Fruit fly (Drosophila melanogaster) whole organism, wandering third instar larva: ENCODE data around the gene CG11563.

Source experiments
- Abd-B ChIP-seq: fragments of >200 bp; optimal IDR thresholded peaks from 2 replicates; lab custom pipeline; 2017; ENCODE audit warnings: missing biosample characterization, missing genetic modification characterization
- CG9705 ChIP-seq: fragments of 200-800 bp; sonication (Bioruptor generic); optimal IDR thresholded peaks from 2 replicates; lab custom pipeline; 2018; ENCODE audit warnings: missing biosample characterization, mild to moderate bottlenecking, missing genetic modification characterization
- CrebA ChIP-seq: fragments of 200-800 bp; sonication (Bioruptor generic); optimal IDR thresholded peaks from 2 replicates; lab custom pipeline; 2016; ENCODE audit warnings: missing biosample characterization, mild to moderate bottlenecking, missing genetic modification characterization, borderline replicate concordance
- Dfd ChIP-seq: fragments of >200 bp; optimal IDR thresholded peaks from 2 replicates; lab custom pipeline; 2017; ENCODE audit warnings: missing biosample characterization, missing genetic modification characterization
- Dif ChIP-seq: fragments of 200-275, 200-300 bp; sonication (Bioruptor generic); optimal IDR thresholded peaks from 2 replicates; lab custom pipeline; 2018; ENCODE audit warnings: missing biosample characterization, missing genetic modification characterization; ENCODE audit not compliant: partially characterized antibody
- GATAd ChIP-seq: sonication (Bioruptor generic); optimal IDR thresholded peaks from 2 replicates; lab custom pipeline; 2016; ENCODE audit warnings: missing biosample characterization, missing genetic modification characterization
- HLH106 ChIP-seq: fragments of 200-800 bp; optimal IDR thresholded peaks from 3 replicates; lab custom pipeline; 2019; ENCODE audit warnings: missing biosample characterization, mild to moderate bottlenecking, missing genetic modification characterization, moderate library complexity
- Hnf4 ChIP-seq: fragments of 200-800 bp; sonication (Bioruptor generic); optimal IDR thresholded peaks from 2 replicates; lab custom pipeline; 2016; ENCODE audit warnings: missing biosample characterization, mild to moderate bottlenecking, missing genetic modification characterization
- Hr78 ChIP-seq: fragments of >200 bp; optimal IDR thresholded peaks from 2 replicates; lab custom pipeline; 2017; ENCODE audit warnings: missing biosample characterization, missing genetic modification characterization
- Hr83 ChIP-seq: fragments of 200-300 bp; sonication (Bioruptor generic); optimal IDR thresholded peaks from 2 replicates; lab custom pipeline; 2016; ENCODE audit warnings: missing biosample characterization, mild to moderate bottlenecking, missing genetic modification characterization, moderate library complexity; ENCODE audit not compliant: poor library complexity, severe bottlenecking
- Mio ChIP-seq: sonication (Bioruptor generic); optimal IDR thresholded peaks from 2 replicates; lab custom pipeline; 2016; ENCODE audit warnings: missing biosample characterization, missing genetic modification characterization
- N ChIP-seq: fragments of >200 bp; optimal IDR thresholded peaks from 2 replicates; lab custom pipeline; 2018; ENCODE audit warnings: missing biosample characterization, missing external identifiers, missing genetic modification characterization
- OdsH ChIP-seq: fragments of 200-800 bp; sonication (Bioruptor generic); optimal IDR thresholded peaks from 2 replicates; lab custom pipeline; 2016; ENCODE audit warnings: missing biosample characterization, mild to moderate bottlenecking, missing genetic modification characterization
- Rel ChIP-seq, 2 experiments: fragments of 200-800 bp; sonication (Bioruptor generic) in 1 of 2; optimal IDR thresholded peaks; 2 replicates in 1 of 2; 3 replicates in 1 of 2; lab custom pipeline; 2016 to 2019; ENCODE audit warnings: mild to moderate bottlenecking in 2 of 2, missing biosample characterization in 2 of 2, missing genetic modification characterization in 2 of 2, moderate library complexity in 1 of 2
- Sp1 ChIP-seq: fragments of 200-800 bp; sonication (Bioruptor generic); optimal IDR thresholded peaks from 3 replicates; lab custom pipeline; 2019; ENCODE audit warnings: missing biosample characterization, mild to moderate bottlenecking, missing genetic modification characterization, moderate library complexity
- br ChIP-seq: fragments of 200-800 bp; sonication (Bioruptor generic); optimal IDR thresholded peaks from 2 replicates; lab custom pipeline; 2016; ENCODE audit warnings: missing biosample characterization, missing genetic modification characterization
- brk ChIP-seq: fragments of 200-800 bp; sonication (Bioruptor generic); optimal IDR thresholded peaks from 2 replicates; lab custom pipeline; 2016; ENCODE audit warnings: missing biosample characterization, mild to moderate bottlenecking, missing genetic modification characterization
- dl ChIP-seq, 2 experiments: fragments of 175-275, 200-275 bp in 1 of 2; fragments of 200-275 bp in 1 of 2; sonication (Bioruptor generic); optimal IDR thresholded peaks; lab custom pipeline; 2018; ENCODE audit warnings: mild to moderate bottlenecking in 2 of 2, missing biosample characterization in 2 of 2, missing genetic modification characterization in 2 of 2, moderate library complexity in 2 of 2; ENCODE audit not compliant: partially characterized antibody in 2 of 2, insufficient read depth in 1 of 2
- dmrt93B ChIP-seq: fragments of 200-800 bp; sonication (Bioruptor generic); optimal IDR thresholded peaks from 2 replicates; lab custom pipeline; 2018; ENCODE audit warnings: missing biosample characterization, mild to moderate bottlenecking, missing genetic modification characterization
- dsf ChIP-seq: sonication (Bioruptor generic); optimal IDR thresholded peaks from 2 replicates; lab custom pipeline; 2016; ENCODE audit warnings: missing biosample characterization, missing genetic modification characterization, borderline replicate concordance
- ey ChIP-seq: fragments of 200-800 bp; sonication (Bioruptor generic); optimal IDR thresholded peaks from 2 replicates; lab custom pipeline; 2016; ENCODE audit warnings: missing biosample characterization, missing genetic modification characterization
- foxo ChIP-seq, 2 experiments: fragments of 200-800 bp; sonication (Bioruptor generic); optimal IDR thresholded peaks; 2 replicates in 1 of 2; 3 replicates in 1 of 2; lab custom pipeline; 2016 to 2017; ENCODE audit warnings: missing biosample characterization in 2 of 2, missing genetic modification characterization in 2 of 2
- fru ChIP-seq: fragments of 200-800 bp; sonication (Bioruptor generic); optimal IDR thresholded peaks from 3 replicates; lab custom pipeline; 2016; ENCODE audit warnings: missing biosample characterization, mild to moderate bottlenecking, missing genetic modification characterization
- h ChIP-seq: fragments of 200-800 bp; sonication (Bioruptor generic); optimal IDR thresholded peaks from 3 replicates; lab custom pipeline; 2016; ENCODE audit warnings: missing biosample characterization, mild to moderate bottlenecking, missing genetic modification characterization
- jim ChIP-seq: fragments of 175-275, 200-325 bp; sonication (Bioruptor generic); optimal IDR thresholded peaks from 2 replicates; lab custom pipeline; 2016; ENCODE audit warnings: missing biosample characterization, mild to moderate bottlenecking, missing genetic modification characterization
- lola ChIP-seq: fragments of >200 bp; optimal IDR thresholded peaks from 2 replicates; lab custom pipeline; 2017; ENCODE audit warnings: missing biosample characterization, missing genetic modification characterization
- pan ChIP-seq: fragments of >200 bp; optimal IDR thresholded peaks from 2 replicates; lab custom pipeline; 2017
- psq ChIP-seq: fragments of 200-800 bp; sonication (Bioruptor generic); optimal IDR thresholded peaks from 3 replicates; lab custom pipeline; 2017; ENCODE audit warnings: missing biosample characterization, mild to moderate bottlenecking, missing genetic modification characterization, moderate library complexity
- rgr ChIP-seq: fragments of 200-800 bp; sonication (Bioruptor generic); optimal IDR thresholded peaks from 3 replicates; lab custom pipeline; 2016; ENCODE audit warnings: missing biosample characterization, mild to moderate bottlenecking, missing genetic modification characterization
- tai ChIP-seq: sonication (Bioruptor generic); optimal IDR thresholded peaks from 2 replicates; lab custom pipeline; 2016; ENCODE audit warnings: missing biosample characterization, missing genetic modification characterization
- woc ChIP-seq: sonication (Bioruptor generic); optimal IDR thresholded peaks from 2 replicates; lab custom pipeline; 2016; ENCODE audit warnings: missing biosample characterization, mild to moderate bottlenecking, missing genetic modification characterization

Gene CG11563

DNA sequence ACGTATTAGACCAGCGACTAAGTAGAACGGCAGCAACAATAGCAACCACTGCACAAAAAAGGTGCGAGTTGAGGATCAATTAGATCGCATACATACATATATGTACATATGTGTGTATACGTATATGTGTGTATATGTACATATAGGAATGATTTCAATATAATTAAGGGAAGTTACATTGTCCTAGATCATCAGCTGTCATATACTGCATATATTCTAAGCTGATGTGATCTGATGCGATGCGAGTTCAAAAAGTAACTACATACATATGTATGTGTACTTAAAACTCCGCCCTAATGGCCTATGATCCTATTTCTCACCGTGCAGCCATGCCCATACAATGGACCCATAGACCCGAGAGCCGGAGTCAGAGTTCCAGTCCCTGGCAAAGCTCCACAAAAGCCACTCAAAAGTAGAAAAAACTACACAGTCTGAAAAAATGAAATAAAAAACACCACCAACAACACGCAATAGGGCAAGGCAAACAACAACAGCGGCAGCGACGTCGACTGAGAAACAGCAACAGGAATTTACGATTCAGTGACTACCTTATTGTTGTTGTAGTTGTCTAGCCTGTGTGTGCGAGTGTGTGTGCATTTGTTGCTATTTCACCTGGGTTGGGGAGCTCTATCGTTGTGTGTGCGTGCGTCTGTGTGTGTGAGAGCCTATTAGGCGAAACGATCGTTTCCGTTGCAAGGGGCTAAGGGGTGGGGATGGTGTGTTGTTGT is 13.5 kb upstream of the CG11563 start:
- no peak for TF ChIP-seq Rel (GFP tag; optimal IDR thresholded peaks at IDR 0.05; lab: Kevin White, UChicago)
- TF ChIP-seq Rel (tag; optimal IDR thresholded peaks at IDR 0.05; lab: Kevin White, UChicago): no peak
- TF ChIP-seq Dfd (GFP tag; lab: Kevin White, UChicago): peak; percentile 50
- TF ChIP-seq, all 38 proteins: peak for 1

DNA sequence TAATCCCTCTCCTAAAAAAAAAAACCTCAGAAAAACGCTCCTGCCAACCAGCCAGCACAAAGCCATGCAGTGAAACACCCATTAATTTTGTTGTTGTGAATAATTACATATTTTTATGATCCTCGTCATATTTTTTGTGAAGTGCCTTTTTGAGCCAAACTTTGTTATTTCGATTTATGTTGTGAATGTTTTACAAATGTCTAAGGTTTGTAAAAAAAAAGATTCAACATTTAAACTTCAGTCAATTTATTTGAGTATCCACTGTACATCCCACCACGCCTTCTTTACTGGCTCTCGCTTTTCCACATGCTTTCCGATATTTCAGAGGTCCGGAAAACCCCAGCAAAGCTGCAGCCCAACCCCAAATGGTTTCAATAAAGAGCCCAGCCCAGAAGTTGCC is 12.7 kb upstream of the CG11563 start:
- TF ChIP-seq Sp1 (GFP tag; lab: Kevin White, UChicago) (no peak), Dif (GFP tag; lab: Kevin White, UChicago) (no peak), pan (no peak), psq (GFP tag; lab: Kevin White, UChicago) (no peak), br (GFP tag; lab: Kevin White, UChicago) (no peak), dmrt93B (GFP tag; lab: Kevin White, UChicago) (no peak), N (GFP tag; lab: Kevin White, UChicago) (no peak), Hr78 (GFP tag; lab: Kevin White, UChicago) (no peak), CG9705 (GFP tag; lab: Kevin White, UChicago) (no peak), jim (GFP tag; lab: Kevin White, UChicago) (no peak), ey (GFP tag; lab: Kevin White, UChicago) (no peak), GATAd (GFP tag; lab: Kevin White, UChicago) (no peak), OdsH (GFP tag; lab: Kevin White, UChicago) (no peak), tai (no peak), HLH106 (tag; lab: Kevin White, UChicago) (no peak), Mio (GFP tag; lab: Kevin White, UChicago) (no peak), rgr (GFP tag; lab: Kevin White, UChicago) (no peak)
- TF ChIP-seq, all 38 proteins: peak for 0

DNA sequence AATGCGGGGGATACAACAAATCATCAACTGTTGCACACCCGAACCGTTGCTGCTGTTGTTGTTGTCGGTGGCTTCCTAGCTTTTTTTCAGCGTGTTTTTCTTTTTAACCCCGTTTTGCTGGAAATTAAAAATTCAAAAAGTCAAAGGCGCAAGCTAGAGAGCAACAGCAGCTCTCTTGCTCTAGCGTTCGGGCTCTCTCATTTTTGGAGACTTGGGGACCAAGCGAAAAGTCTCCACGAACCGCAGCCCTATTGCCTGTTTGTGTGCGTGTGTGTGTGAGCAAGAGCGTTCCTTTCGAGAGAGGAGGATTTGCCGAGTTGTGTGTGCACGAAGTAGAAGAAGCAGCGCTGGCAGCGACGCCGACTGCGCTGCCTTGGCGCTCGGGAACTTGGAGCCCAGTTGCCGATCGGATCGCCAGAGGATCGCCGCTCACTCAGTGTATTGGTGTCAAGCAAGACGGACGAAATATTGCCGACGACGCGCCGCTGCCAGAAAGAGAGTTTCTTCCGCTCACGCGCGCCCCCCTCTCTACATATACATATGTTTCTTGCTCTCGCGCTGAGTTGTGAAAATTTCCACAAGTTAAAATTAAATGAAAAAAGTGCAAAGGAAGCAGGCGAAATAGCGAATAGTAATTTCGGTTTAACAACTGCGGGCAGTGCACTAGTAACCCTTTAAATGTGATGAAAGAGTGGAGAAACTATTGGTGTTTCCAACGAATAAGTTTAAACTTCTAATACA is 12.1 kb upstream of the CG11563 start:
- peak; percentile 16 for TF ChIP-seq br (GFP tag; lab: Kevin White, UChicago)
- TF ChIP-seq foxo (GFP tag; optimal IDR thresholded peaks at IDR 0.05; lab: Kevin White, UChicago): peak in 1 of 2 experiments; percentile 24
- peak; percentile 16 for TF ChIP-seq jim (GFP tag; lab: Kevin White, UChicago)
- TF ChIP-seq Rel (GFP tag; optimal IDR thresholded peaks at IDR 0.05; lab: Kevin White, UChicago): no peak
- peak; percentile 36 for TF ChIP-seq Rel (tag; optimal IDR thresholded peaks at IDR 0.05; lab: Kevin White, UChicago)
- no peak for TF ChIP-seq GATAd (GFP tag; lab: Kevin White, UChicago)
- TF ChIP-seq h (GFP tag; lab: Kevin White, UChicago): peak; percentile 26
- peak; percentile 34 for TF ChIP-seq fru (GFP tag; lab: Kevin White, UChicago)
- no peak for TF ChIP-seq dsf (GFP tag; lab: Kevin White, UChicago)
- peak; percentile 13 for TF ChIP-seq woc (GFP tag; lab: Kevin White, UChicago)
- TF ChIP-seq rgr (GFP tag; lab: Kevin White, UChicago): peak; percentile 31
- TF ChIP-seq ey (GFP tag; lab: Kevin White, UChicago): peak; percentile 12
- peak; percentile 65 for TF ChIP-seq Dif (GFP tag; lab: Kevin White, UChicago)
- TF ChIP-seq Mio (GFP tag; lab: Kevin White, UChicago): no peak
- peak; percentile 23 for TF ChIP-seq Sp1 (GFP tag; lab: Kevin White, UChicago)
- TF ChIP-seq Hr83 (GFP tag; lab: Kevin White, UChicago): no peak
- peak in 1 of 2 experiments; percentile 42 for TF ChIP-seq dl (GFP tag; optimal IDR thresholded peaks at IDR 0.05; lab: Kevin White, UChicago; ENCODE audit: insufficient read depth in 1 of 2, partially characterized antibody in 2 of 2)
- TF ChIP-seq CrebA (GFP tag; lab: Kevin White, UChicago): peak; percentile 60
- TF ChIP-seq, all 38 proteins: peak for 13

DNA sequence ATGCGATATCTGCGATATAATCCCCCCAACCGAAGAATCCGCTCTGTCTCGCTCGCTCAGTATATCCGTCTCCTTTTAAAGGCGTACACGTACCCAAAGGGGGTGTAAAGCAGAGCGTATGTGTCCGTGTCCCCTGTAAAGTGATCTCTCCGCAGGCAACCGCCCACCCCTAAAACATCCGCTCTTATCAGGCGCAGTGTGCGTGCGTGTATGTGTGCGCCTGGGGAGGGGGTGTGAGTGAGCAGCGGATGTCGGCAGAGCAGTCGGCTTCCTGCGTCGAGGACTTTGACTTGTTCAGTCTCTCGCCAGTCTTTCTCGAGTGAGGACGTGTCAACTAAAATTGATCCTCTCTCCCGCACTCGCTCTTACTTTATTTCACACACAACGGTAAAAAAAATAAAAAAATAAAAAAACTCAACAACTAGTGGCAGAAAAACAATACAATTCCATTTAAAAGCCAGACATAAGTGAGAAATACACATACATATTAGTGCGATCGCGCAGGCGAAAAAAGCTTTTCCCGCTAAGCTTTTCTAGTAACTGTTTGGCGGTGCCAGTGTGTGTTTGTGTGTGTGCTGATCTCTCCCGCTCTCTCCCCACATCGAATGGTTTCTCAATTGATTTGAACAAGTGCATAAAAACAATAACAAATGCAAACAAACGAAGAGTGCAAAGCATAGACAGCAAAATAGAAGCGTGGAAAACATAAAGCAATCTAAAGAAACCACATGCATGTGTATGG is 11.2 kb upstream of the CG11563 start:
- peak; percentile 52 for TF ChIP-seq Hr83 (GFP tag; lab: Kevin White, UChicago)
- peak; percentile 24 to 32 for TF ChIP-seq dl (GFP tag; optimal IDR thresholded peaks at IDR 0.05; lab: Kevin White, UChicago; ENCODE audit: insufficient read depth in 1 of 2, partially characterized antibody in 2 of 2)
- peak; percentile 36 for TF ChIP-seq h (GFP tag; lab: Kevin White, UChicago)
- no peak for TF ChIP-seq Hr78 (GFP tag; lab: Kevin White, UChicago)
- peak; percentile 85 for TF ChIP-seq Dif (GFP tag; lab: Kevin White, UChicago)
- peak; percentile 22 for TF ChIP-seq rgr (GFP tag; lab: Kevin White, UChicago)
- peak; percentile 11 for TF ChIP-seq fru (GFP tag; lab: Kevin White, UChicago)
- TF ChIP-seq Hnf4 (GFP tag; lab: Kevin White, UChicago): peak; percentile 67
- peak; percentile 47 for TF ChIP-seq Sp1 (GFP tag; lab: Kevin White, UChicago)
- TF ChIP-seq Rel (GFP tag; optimal IDR thresholded peaks at IDR 0.05; lab: Kevin White, UChicago): no peak
- peak; percentile 38 for TF ChIP-seq Rel (tag; optimal IDR thresholded peaks at IDR 0.05; lab: Kevin White, UChicago)
- TF ChIP-seq brk (GFP tag; lab: Kevin White, UChicago): no peak
- no peak for TF ChIP-seq Abd-B (GFP tag; lab: Kevin White, UChicago)
- TF ChIP-seq N (GFP tag; lab: Kevin White, UChicago): no peak
- peak; percentile 25 for TF ChIP-seq GATAd (GFP tag; lab: Kevin White, UChicago)
- peak; percentile 3 for TF ChIP-seq HLH106 (tag; lab: Kevin White, UChicago)
- TF ChIP-seq pan: no peak
- no peak for TF ChIP-seq lola (GFP tag; lab: Kevin White, UChicago)
- TF ChIP-seq ey (GFP tag; lab: Kevin White, UChicago): no peak
